Fruit fly (Drosophila melanogaster): ENCODE data around the gene CG12093.

dm6 chr3L:2733208-2733607, 40.6 kb downstream of the CG12093 start:
- TF ChIP-seq pan (optimal IDR thresholded peaks at IDR 0.05) (no peak), br (GFP tag; optimal IDR thresholded peaks at IDR 0.05) (peak; percentile 29), psq (GFP tag; optimal IDR thresholded peaks at IDR 0.05) (no peak), h (GFP tag; optimal IDR thresholded peaks at IDR 0.05) (peak; percentile 45), Mio (GFP tag; optimal IDR thresholded peaks at IDR 0.05) (no peak), Hr78 (GFP tag; optimal IDR thresholded peaks at IDR 0.05) (no peak)
